Worm (Caenorhabditis elegans): ENCODE results near the gene lin-66.

The lin-66 gene

DNA sequence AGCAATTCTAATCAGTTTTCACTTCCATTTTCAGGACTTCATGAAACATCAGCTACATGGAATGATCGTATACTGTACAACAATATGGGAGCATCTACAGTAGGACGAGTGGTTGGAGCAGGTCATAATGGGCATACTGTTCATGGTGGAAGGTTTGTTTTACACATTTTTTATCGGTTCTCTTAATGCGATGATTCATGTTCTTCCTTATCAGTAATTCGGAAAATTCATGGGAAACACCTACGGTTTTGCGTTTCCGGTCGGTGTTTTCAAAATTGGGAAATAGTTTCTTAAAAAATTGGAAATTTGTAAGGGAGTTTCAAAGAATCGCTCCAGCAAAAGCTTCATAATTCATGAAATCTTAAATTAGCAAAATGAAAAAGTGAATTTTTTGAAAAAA lies 53.0 kb downstream of the lin-66 start:
- TF ChIP-seq drap-1 (GFP tag; optimal IDR thresholded peaks at IDR 0.05) (no peak), ceh-43 (GFP tag; optimal IDR thresholded peaks at IDR 0.05) (no peak), mep-1 (tag; optimal IDR thresholded peaks at IDR 0.05) (no peak), nhr-12 (tag; optimal IDR thresholded peaks at IDR 0.05) (no peak), mls-2 (tag; optimal IDR thresholded peaks at IDR 0.05) (no peak), lsy-2 (tag; optimal IDR thresholded peaks at IDR 0.05) (no peak), snpc-4 (tag; optimal IDR thresholded peaks at IDR 0.05) (no peak), nhr-237 (tag; optimal IDR thresholded peaks at IDR 0.05) (no peak), flh-1 (GFP tag; optimal IDR thresholded peaks at IDR 0.05) (no peak), M03D4.4 (tag; optimal IDR thresholded peaks at IDR 0.05) (no peak), unc-39 (tag; optimal IDR thresholded peaks at IDR 0.05) (no peak), nhr-28 (tag; optimal IDR thresholded peaks at IDR 0.05) (no peak), mab-5 (tag; optimal IDR thresholded peaks at IDR 0.05) (no peak), ham-2 (GFP tag; optimal IDR thresholded peaks at IDR 0.05) (no peak), zip-8 (tag; optimal IDR thresholded peaks at IDR 0.05) (no peak), ceh-83 (GFP tag; optimal IDR thresholded peaks at IDR 0.05) (no peak), blmp-1 (tag; optimal IDR thresholded peaks at IDR 0.05) (no peak), nhr-2 (tag; optimal IDR thresholded peaks at IDR 0.05) (no peak), hlh-1 (tag; optimal IDR thresholded peaks at IDR 0.05) (no peak)

DNA sequence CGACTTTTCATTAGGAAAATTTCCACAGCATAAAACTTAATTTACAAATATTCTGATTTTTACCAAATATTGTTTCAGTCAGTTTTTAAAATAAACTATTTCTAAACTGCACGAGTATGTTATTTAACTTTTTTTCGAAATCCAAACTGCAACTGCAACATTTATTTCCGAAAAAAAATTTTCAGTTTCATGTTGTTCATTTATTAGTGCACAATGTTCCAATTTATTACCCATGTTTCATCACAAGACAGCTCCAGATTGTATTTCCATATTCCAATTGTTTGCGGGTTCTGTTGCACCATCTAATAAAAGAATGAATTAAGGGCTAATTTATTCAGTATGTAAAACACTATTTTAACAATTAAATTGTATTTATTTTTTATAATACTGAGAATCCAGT lies 53.8 kb downstream of the lin-66 start:
- TF ChIP-seq lin-32 (GFP tag; optimal IDR thresholded peaks at IDR 0.05) (no peak), lsy-2 (tag; optimal IDR thresholded peaks at IDR 0.05) (no peak), ceh-39 (tag; optimal IDR thresholded peaks at IDR 0.05) (no peak), ham-2 (GFP tag; optimal IDR thresholded peaks at IDR 0.05) (no peak), nhr-28 (tag; optimal IDR thresholded peaks at IDR 0.05) (no peak), mep-1 (tag; optimal IDR thresholded peaks at IDR 0.05) (no peak), nhr-237 (tag; optimal IDR thresholded peaks at IDR 0.05) (no peak), snpc-4 (tag; optimal IDR thresholded peaks at IDR 0.05) (no peak), mls-2 (tag; optimal IDR thresholded peaks at IDR 0.05) (no peak), ceh-83 (GFP tag; optimal IDR thresholded peaks at IDR 0.05) (no peak), elt-3 (tag; optimal IDR thresholded peaks at IDR 0.05) (no peak), M03D4.4 (tag; optimal IDR thresholded peaks at IDR 0.05) (no peak), nhr-2 (tag; optimal IDR thresholded peaks at IDR 0.05) (no peak), cnd-1 (tag; optimal IDR thresholded peaks at IDR 0.05) (no peak), nhr-76 (tag; optimal IDR thresholded peaks at IDR 0.05) (no peak), bed-3 (GFP tag; optimal IDR thresholded peaks at IDR 0.05) (no peak), sptf-1 (tag; optimal IDR thresholded peaks at IDR 0.05) (no peak), drap-1 (GFP tag; optimal IDR thresholded peaks at IDR 0.05) (no peak), ceh-43 (GFP tag; optimal IDR thresholded peaks at IDR 0.05) (no peak), hlh-1 (tag; optimal IDR thresholded peaks at IDR 0.05) (no peak)
